Worm (Caenorhabditis elegans) whole organism, L1 larva: ENCODE data around the gene F26D2.16.

ENCODE experiments used
- C04F5.9 ChIP-seq: sonication (generic microtip); optimal IDR thresholded peaks from 2 replicates; lab custom pipeline; 2016; ENCODE audit warnings: missing genetic modification characterization, missing compliant biosample characterization
- aha-1 ChIP-seq: fragments of 150-350 bp; optimal IDR thresholded peaks from 2 replicates; lab custom pipeline; 2014; ENCODE audit warnings: missing biosample characterization, missing genetic modification characterization
- aly-2 ChIP-seq: fragments of 150-350 bp; optimal IDR thresholded peaks from 2 replicates; lab custom pipeline; 2014; ENCODE audit warnings: missing biosample characterization, missing genetic modification characterization
- blmp-1 ChIP-seq: fragments of 150-350 bp; optimal IDR thresholded peaks from 2 replicates; lab custom pipeline; 2014; ENCODE audit warnings: missing biosample characterization, missing genetic modification characterization
- ceh-8 ChIP-seq: fragments of 200-800 bp; sonication (Bioruptor generic); optimal IDR thresholded peaks from 2 replicates; lab custom pipeline; 2018; ENCODE audit warnings: mild to moderate bottlenecking, missing genetic modification characterization, moderate library complexity, missing compliant biosample characterization
- ceh-82 ChIP-seq, 3 experiments: fragments of 150-350 bp in 1 of 3; sonication (generic microtip) in 2 of 3; optimal IDR thresholded peaks; 2 replicates each; lab custom pipeline; 2014 to 2017; ENCODE audit warnings: missing biosample characterization in 3 of 3, missing genetic modification characterization in 3 of 3
- ceh-88 ChIP-seq: fragments of 200-800 bp; sonication (Bioruptor generic); IDR thresholded peaks from 2 replicates; pipeline ENCODE4 v1.3.6; 2022; ENCODE audit warnings: missing genetic modification characterization, missing compliant biosample characterization
- ces-1 ChIP-seq: fragments of 150-350 bp; optimal IDR thresholded peaks from 2 replicates; lab custom pipeline; 2014; ENCODE audit warnings: missing biosample characterization, missing genetic modification reagents, missing genetic modification characterization
- dpl-1 ChIP-seq, 3 experiments: fragments of 150-350 bp in 2 of 3; sonication (generic microtip) in 1 of 3; optimal IDR thresholded peaks; 2 replicates each; lab custom pipeline; 2014 to 2017; ENCODE audit warnings: missing biosample characterization in 3 of 3, missing genetic modification characterization in 3 of 3, missing genetic modification reagents in 3 of 3
- dsc-1 ChIP-seq: sonication (generic microtip); optimal IDR thresholded peaks from 2 replicates; lab custom pipeline; 2016; ENCODE audit warnings: mild to moderate bottlenecking, missing genetic modification characterization, missing compliant biosample characterization
- efl-1 ChIP-seq, 4 experiments: fragments of 150-350 bp; optimal IDR thresholded peaks in 3 of 4; peaks in 1 of 4; 1 replicate in 1 of 4; 2 replicates in 3 of 4; lab custom pipeline; 2014; ENCODE audit warnings: missing biosample characterization in 2 of 4, missing genetic modification characterization in 2 of 4, missing genetic modification reagents in 2 of 4
- efl-3 ChIP-seq: fragments of 200-800 bp; sonication (Bioruptor generic); optimal IDR thresholded peaks from 2 replicates; lab custom pipeline; 2018; ENCODE audit warnings: mild to moderate bottlenecking, missing genetic modification characterization, missing compliant biosample characterization
- egl-13 ChIP-seq: sonication (generic microtip); optimal IDR thresholded peaks from 2 replicates; lab custom pipeline; 2016; ENCODE audit warnings: missing genotype, missing genetic modification reagents, missing genetic modification characterization, missing compliant biosample characterization
- elt-3 ChIP-seq, 6 experiments: fragments of 150-350 bp in 1 of 6; sonication (generic microtip); optimal IDR thresholded peaks; 2 replicates each; lab custom pipeline; 2017 to 2018; ENCODE audit warnings: missing biosample characterization in 6 of 6, missing genetic modification characterization in 6 of 6, inconsistent platforms in 1 of 6
- ets-5 ChIP-seq: fragments of 200-800 bp; sonication (Bioruptor generic); IDR thresholded peaks from 2 replicates; pipeline ENCODE4 v1.3.6; 2022; ENCODE audit warnings: missing genetic modification characterization, missing compliant biosample characterization
- fkh-10 ChIP-seq: sonication (generic microtip); optimal IDR thresholded peaks from 2 replicates; lab custom pipeline; 2017; ENCODE audit warnings: missing biosample characterization, missing genetic modification reagents, missing genetic modification characterization
- fkh-4 ChIP-seq: sonication (generic microtip); optimal IDR thresholded peaks from 2 replicates; lab custom pipeline; 2016; ENCODE audit warnings: missing compliant biosample characterization, missing genetic modification characterization, borderline replicate concordance
- fos-1 ChIP-seq: fragments of 150-350 bp; optimal IDR thresholded peaks from 2 replicates; lab custom pipeline; 2014; ENCODE audit warnings: missing biosample characterization, missing genetic modification characterization
- hlh-4 ChIP-seq: sonication (generic microtip); optimal IDR thresholded peaks from 2 replicates; lab custom pipeline; 2016; ENCODE audit warnings: mild to moderate bottlenecking, missing genetic modification characterization, missing compliant biosample characterization
- lin-13 ChIP-seq: fragments of 150-350 bp; optimal IDR thresholded peaks from 2 replicates; lab custom pipeline; 2014; ENCODE audit warnings: missing biosample characterization, missing genetic modification reagents, missing genetic modification characterization
- lin-15B ChIP-seq: fragments of 150-350 bp; sonication (generic microtip); optimal IDR thresholded peaks from 3 replicates; lab custom pipeline; 2014; ENCODE audit warnings: missing biosample characterization, missing genetic modification characterization
- lin-35 ChIP-seq, 2 experiments: fragments of 150-350 bp; optimal IDR thresholded peaks; 2 replicates each; lab custom pipeline; 2014; ENCODE audit warnings: missing biosample characterization in 2 of 2, missing genetic modification characterization in 2 of 2, missing genetic modification reagents in 2 of 2
- lin-39 ChIP-seq: fragments of 150-350 bp; optimal IDR thresholded peaks from 2 replicates; lab custom pipeline; 2014; ENCODE audit warnings: missing biosample characterization, missing genetic modification reagents, missing genetic modification characterization
- lir-3 ChIP-seq: sonication (generic microtip); optimal IDR thresholded peaks from 2 replicates; lab custom pipeline; 2016; ENCODE audit warnings: mild to moderate bottlenecking, missing genetic modification characterization, moderate library complexity, missing compliant biosample characterization; ENCODE audit not compliant: poor library complexity
- lsy-2 ChIP-seq, 2 experiments: fragments of 150-350 bp; optimal IDR thresholded peaks; 2 replicates each; lab custom pipeline; 2014; ENCODE audit warnings: missing biosample characterization in 2 of 2, missing genetic modification characterization in 2 of 2
- mdl-1 ChIP-seq, 2 experiments: fragments of 150-350 bp; optimal IDR thresholded peaks; 2 replicates each; lab custom pipeline; 2014 to 2017; ENCODE audit warnings: missing biosample characterization in 2 of 2, missing genetic modification characterization in 2 of 2, inconsistent platforms in 1 of 2
- nhr-11 ChIP-seq: fragments of 150-350 bp; optimal IDR thresholded peaks from 2 replicates; lab custom pipeline; 2014; ENCODE audit warnings: missing biosample characterization, missing genetic modification characterization
- nhr-28 ChIP-seq: fragments of 150-350 bp; optimal IDR thresholded peaks from 2 replicates; lab custom pipeline; 2014; ENCODE audit warnings: missing biosample characterization, missing genetic modification characterization
- nhr-47 ChIP-seq: sonication (generic microtip); optimal IDR thresholded peaks from 2 replicates; lab custom pipeline; 2016; ENCODE audit warnings: mild to moderate bottlenecking, missing genetic modification characterization, moderate library complexity, missing compliant biosample characterization
- nhr-71 ChIP-seq: sonication (generic microtip); optimal IDR thresholded peaks from 2 replicates; lab custom pipeline; 2016; ENCODE audit warnings: mild to moderate bottlenecking, missing genetic modification characterization, moderate library complexity, missing compliant biosample characterization
- pax-3 ChIP-seq: fragments of 200-800 bp; sonication (Bioruptor generic); optimal IDR thresholded peaks from 2 replicates; lab custom pipeline; 2018; ENCODE audit warnings: mild to moderate bottlenecking, missing genetic modification characterization, moderate library complexity, missing compliant biosample characterization
- pqm-1 ChIP-seq: sonication (generic microtip); optimal IDR thresholded peaks from 3 replicates; lab custom pipeline; 2017; ENCODE audit warnings: missing biosample characterization, missing genetic modification characterization
- skn-1 ChIP-seq: fragments of 150-350 bp; optimal IDR thresholded peaks from 2 replicates; lab custom pipeline; 2014; ENCODE audit warnings: missing biosample characterization, missing genetic modification characterization
- sox-4 ChIP-seq: sonication (generic microtip); optimal IDR thresholded peaks from 2 replicates; lab custom pipeline; 2016; ENCODE audit warnings: missing genetic modification characterization, missing compliant biosample characterization
- sup-37 ChIP-seq: fragments of 200-800 bp; sonication (Bioruptor generic); optimal IDR thresholded peaks from 2 replicates; lab custom pipeline; 2018; ENCODE audit warnings: mild to moderate bottlenecking, missing genetic modification characterization, missing compliant biosample characterization
- swsn-7 ChIP-seq: sonication (generic microtip); optimal IDR thresholded peaks from 2 replicates; lab custom pipeline; 2016; ENCODE audit warnings: missing genetic modification characterization, missing compliant biosample characterization
- tbx-2 ChIP-seq: sonication (generic microtip); optimal IDR thresholded peaks from 2 replicates; lab custom pipeline; 2016; ENCODE audit warnings: missing genetic modification characterization, missing compliant biosample characterization
- tlp-1 ChIP-seq: fragments of 150-350 bp; optimal IDR thresholded peaks from 2 replicates; lab custom pipeline; 2014; ENCODE audit warnings: missing biosample characterization, missing genetic modification characterization
- unc-30 ChIP-seq: sonication (generic microtip); optimal IDR thresholded peaks from 2 replicates; lab custom pipeline; 2017; ENCODE audit warnings: missing biosample characterization, missing genetic modification characterization
- unc-62 ChIP-seq: fragments of 150-350 bp; optimal IDR thresholded peaks from 2 replicates; lab custom pipeline; 2014; ENCODE audit warnings: missing biosample characterization, missing genetic modification reagents, missing genetic modification characterization
- vab-15 ChIP-seq: sonication (generic microtip); optimal IDR thresholded peaks from 2 replicates; lab custom pipeline; 2017; ENCODE audit warnings: missing genotype, mild to moderate bottlenecking, missing genetic modification characterization, missing compliant biosample characterization
- xbp-1 ChIP-seq: sonication (generic microtip); optimal IDR thresholded peaks from 2 replicates; lab custom pipeline; 2016; ENCODE audit warnings: missing genetic modification characterization, missing compliant biosample characterization
- ztf-11 ChIP-seq, 2 experiments: sonication (generic microtip); optimal IDR thresholded peaks; 2 replicates each; lab custom pipeline; 2016 to 2017; ENCODE audit warnings: missing genetic modification characterization in 2 of 2, missing biosample characterization in 1 of 2, missing compliant biosample characterization in 1 of 2
- ztf-4 ChIP-seq: fragments of 150-350 bp; optimal IDR thresholded peaks from 2 replicates; lab custom pipeline; 2014; ENCODE audit warnings: missing biosample characterization, missing genetic modification characterization

The F26D2.16 gene

ce11 chrV:16419769-16420168 lies at the start of gene F26D2.16:
F26D2.16 (minus strand) TSS chrV:16419869.
- TF ChIP-seq fkh-4 (tag; lab: Kevin White, UChicago) (no peak), fos-1 (tag; lab: Kevin White, UChicago) (no peak), nhr-11 (no peak), skn-1 (tag; lab: Kevin White, UChicago) (no peak), unc-62 (GFP tag; lab: Kevin White, UChicago) (no peak), pax-3 (tag; lab: Kevin White, UChicago) (no peak), sup-37 (no peak), vab-15 (tag; lab: Kevin White, UChicago) (no peak), efl-3 (no peak), fkh-10 (GFP tag; lab: Kevin White, UChicago) (no peak), nhr-28 (tag; lab: Kevin White, UChicago) (no peak), swsn-7 (tag; lab: Kevin White, UChicago) (no peak), xbp-1 (tag; lab: Kevin White, UChicago) (no peak), pqm-1 (tag; lab: Kevin White, UChicago) (no peak), elt-3 (tag; optimal IDR thresholded peaks at IDR 0.05; lab: Kevin White, UChicago) (no peak), nhr-47 (no peak), mdl-1 (tag; optimal IDR thresholded peaks at IDR 0.05; lab: Kevin White, UChicago) (no peak)

- TF ChIP-seq ztf-4 (tag; lab: Kevin White, UChicago) (no peak), xbp-1 (tag; lab: Kevin White, UChicago) (no peak), ceh-82 (tag; optimal IDR thresholded peaks at IDR 0.05; lab: Kevin White, UChicago) (no peak)
These were observed 48.2 kb upstream of the F26D2.16 start, which contains the start of gene sru-44 for ce11 chrV:16467840-16468239. sru-44 (minus strand) TSS chrV:16467940.

ce11 chrV:16460866-16461265 lies 41.2 kb upstream of the F26D2.16 start, which contains the start of gene srh-142:
srh-142 (minus strand) TSS chrV:16460966.
- TF ChIP-seq aly-2 (tag; lab: Kevin White, UChicago) = no peak
- no peak for TF ChIP-seq nhr-71 (tag; lab: Kevin White, UChicago)
- no peak for TF ChIP-seq lin-39
- TF ChIP-seq efl-3 = no peak
- TF ChIP-seq ets-5 = no peak
- TF ChIP-seq ces-1 (GFP tag; lab: Kevin White, UChicago) = no peak
- TF ChIP-seq lir-3 (tag; lab: Kevin White, UChicago) = no peak
- no peak for TF ChIP-seq fkh-10 (GFP tag; lab: Kevin White, UChicago)
- no peak for TF ChIP-seq xbp-1 (tag; lab: Kevin White, UChicago)
- TF ChIP-seq egl-13 (tag; lab: Kevin White, UChicago) = no peak
- no peak for TF ChIP-seq unc-30 (tag; lab: Kevin White, UChicago)
- TF ChIP-seq dsc-1 (tag; lab: Kevin White, UChicago) = no peak
- TF ChIP-seq blmp-1 (tag; lab: Kevin White, UChicago) = no peak
- TF ChIP-seq ceh-88 (GFP tag; lab: Robert Waterston, UW) = no peak
- no peak for TF ChIP-seq tlp-1 (tag; lab: Kevin White, UChicago)
- TF ChIP-seq C04F5.9 (tag; lab: Kevin White, UChicago) = no peak
- TF ChIP-seq lin-35 (GFP tag; optimal IDR thresholded peaks at IDR 0.05; lab: Kevin White, UChicago) = no peak
- TF ChIP-seq lin-15B = no peak

- no peak for TF ChIP-seq ztf-11 (tag; optimal IDR thresholded peaks at IDR 0.05; lab: Kevin White, UChicago)
- TF ChIP-seq aha-1 (tag; lab: Kevin White, UChicago) = no peak
- no peak for TF ChIP-seq hlh-4 (tag; lab: Kevin White, UChicago)
- no peak for TF ChIP-seq ztf-4 (tag; lab: Kevin White, UChicago)
- TF ChIP-seq lir-3 (tag; lab: Kevin White, UChicago) = no peak
- TF ChIP-seq ets-5 = no peak
- TF ChIP-seq lsy-2 (tag; optimal IDR thresholded peaks at IDR 0.05; lab: Kevin White, UChicago) = no peak
- no peak for TF ChIP-seq aly-2 (tag; lab: Kevin White, UChicago)
- no peak for TF ChIP-seq egl-13 (tag; lab: Kevin White, UChicago)
- TF ChIP-seq dpl-1 (GFP tag; optimal IDR thresholded peaks at IDR 0.05; lab: Kevin White, UChicago) = no peak
- no peak for TF ChIP-seq sox-4 (tag; lab: Kevin White, UChicago)
- no peak for TF ChIP-seq lin-15B
- no peak for TF ChIP-seq efl-1 (optimal IDR thresholded peaks at IDR 0.05; lab: Kevin White, UChicago)
- no peak for TF ChIP-seq efl-1 (GFP tag; optimal IDR thresholded peaks at IDR 0.05 in 1 of 2; lab: Kevin White, UChicago)
- TF ChIP-seq fos-1 (tag; lab: Kevin White, UChicago) = no peak
- TF ChIP-seq ceh-8 = no peak
- TF ChIP-seq lin-13 (GFP tag; lab: Kevin White, UChicago) = no peak
- TF ChIP-seq tbx-2 = no peak
- no peak for TF ChIP-seq vab-15 (tag; lab: Kevin White, UChicago)
These were observed 39.7 kb upstream of the F26D2.16 start for ce11 chrV:16459377-16459776.
